Worm (Caenorhabditis elegans) whole organism, late embryonic: Measurements from ENCODE around the gene C18E9.2.

Experiments
- T23F11.4 ChIP-seq: fragments of 200-800 bp; sonication (Bioruptor generic); optimal IDR thresholded peaks from 2 replicates; lab custom pipeline; 2018; ENCODE audit warnings: mild to moderate bottlenecking, missing genetic modification characterization, missing compliant biosample characterization
- ceh-18 ChIP-seq: sonication (generic microtip); optimal IDR thresholded peaks from 2 replicates; lab custom pipeline; 2016; ENCODE audit warnings: missing genetic modification characterization, missing compliant biosample characterization
- ceh-19 ChIP-seq: fragments of 200-800 bp; sonication (Bioruptor generic); optimal IDR thresholded peaks from 2 replicates; lab custom pipeline; 2018; ENCODE audit warnings: mild to moderate bottlenecking, missing genetic modification characterization, missing compliant biosample characterization
- ceh-24 ChIP-seq: sonication (generic microtip); optimal IDR thresholded peaks from 2 replicates; lab custom pipeline; 2016; ENCODE audit warnings: mild to moderate bottlenecking, missing genetic modification characterization, missing compliant biosample characterization
- dve-1 ChIP-seq: sonication (generic microtip); optimal IDR thresholded peaks from 2 replicates; lab custom pipeline; 2017; ENCODE audit warnings: antibody characterized with exemption, mild to moderate bottlenecking, missing genetic modification characterization, missing compliant biosample characterization
- elt-2 ChIP-seq: sonication (generic microtip); optimal IDR thresholded peaks from 2 replicates; lab custom pipeline; 2016; ENCODE audit warnings: missing genetic modification reagents, missing genetic modification characterization, missing compliant biosample characterization
- fax-1 ChIP-seq: sonication (generic microtip); optimal IDR thresholded peaks from 2 replicates; lab custom pipeline; 2016; ENCODE audit warnings: missing genotype, missing genetic modification characterization, missing compliant biosample characterization
- hlh-30 ChIP-seq: sonication (generic microtip); optimal IDR thresholded peaks from 2 replicates; lab custom pipeline; 2017; ENCODE audit warnings: antibody characterized with exemption, missing genetic modification characterization, missing compliant biosample characterization; ENCODE audit not compliant: insufficient read depth
- pha-4 ChIP-seq: fragments of 150-350 bp; optimal IDR thresholded peaks from 2 replicates; lab custom pipeline; 2018; ENCODE audit warnings: missing biosample characterization, missing genetic modification reagents, missing genetic modification characterization
- pros-1 ChIP-seq: fragments of 150-350 bp; optimal IDR thresholded peaks from 2 replicates; lab custom pipeline; 2014; ENCODE audit warnings: missing biosample characterization, missing genetic modification reagents, missing genetic modification characterization
- rnt-1 ChIP-seq: sonication (generic microtip); optimal IDR thresholded peaks from 2 replicates; lab custom pipeline; 2016; ENCODE audit warnings: missing genetic modification characterization, missing compliant biosample characterization
- unc-3 ChIP-seq, 2 experiments: fragments of 200-800 bp in 1 of 2; sonication (Bioruptor generic) in 1 of 2; sonication (generic microtip) in 1 of 2; conservative IDR thresholded peaks in 1 of 2; optimal IDR thresholded peaks in 1 of 2; 2 replicates each; pipeline versions ENCODE4 v1.3.6 to Lab custom; 2016 to 2022; ENCODE audit warnings: missing compliant biosample characterization in 2 of 2, missing genetic modification characterization in 2 of 2, missing genetic modification reagents in 1 of 2

DNA sequence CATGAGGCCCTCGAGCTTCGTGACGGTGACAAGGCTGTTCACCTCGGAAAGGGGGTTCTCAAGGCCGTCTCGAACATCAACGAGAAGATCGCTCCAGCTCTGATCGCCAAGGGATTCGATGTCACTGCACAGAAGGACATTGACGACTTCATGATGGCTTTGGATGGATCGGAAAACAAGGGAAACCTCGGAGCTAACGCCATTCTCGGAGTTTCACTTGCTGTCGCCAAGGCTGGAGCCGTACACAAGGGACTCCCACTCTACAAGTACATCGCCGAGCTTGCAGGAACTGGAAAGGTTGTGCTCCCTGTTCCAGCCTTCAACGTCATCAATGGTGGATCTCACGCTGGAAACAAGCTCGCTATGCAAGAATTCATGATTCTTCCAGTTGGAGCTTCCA is 32.4 kb upstream of the C18E9.2 start:
- TF ChIP-seq ceh-19 (GFP tag; lab: Kevin White, UChicago), result no peak
- TF ChIP-seq elt-2, result no peak
- no peak for TF ChIP-seq T23F11.4 (GFP tag; lab: Kevin White, UChicago)
- TF ChIP-seq fax-1 (tag; lab: Kevin White, UChicago), result no peak
- no peak for TF ChIP-seq rnt-1 (tag; lab: Kevin White, UChicago)
- no peak for TF ChIP-seq ceh-24
- no peak for TF ChIP-seq pha-4 (tag; lab: Kevin White, UChicago)
- no peak for TF ChIP-seq hlh-30 (tag; lab: Kevin White, UChicago)
- no peak for TF ChIP-seq unc-3 (GFP tag; conservative IDR thresholded peaks at IDR 0.05; lab: Robert Waterston, UW)
- no peak for TF ChIP-seq unc-3 (tag; optimal IDR thresholded peaks at IDR 0.05; lab: Kevin White, UChicago)
- TF ChIP-seq dve-1 (tag; lab: Kevin White, UChicago), result no peak
- TF ChIP-seq ceh-18 (tag; lab: Kevin White, UChicago), result no peak
- TF ChIP-seq pros-1 (tag; lab: Kevin White, UChicago), result no peak
